Worm (Caenorhabditis elegans): Measurements from ENCODE around the gene zig-5.

zig-5 gene

ce11 chrIII:10960387-10960786, 7.1 kb upstream of the zig-5 start:
- TF ChIP-seq eyg-1 (tag; optimal IDR thresholded peaks at IDR 0.05) (no peak), ceh-34 (tag; optimal IDR thresholded peaks at IDR 0.05) (no peak), lim-6 (tag; optimal IDR thresholded peaks at IDR 0.05) (no peak), pag-3 (tag; optimal IDR thresholded peaks at IDR 0.05; ENCODE audit: borderline replicate concordance) (no peak), ceh-22 (tag; optimal IDR thresholded peaks at IDR 0.05) (no peak)

DNA sequence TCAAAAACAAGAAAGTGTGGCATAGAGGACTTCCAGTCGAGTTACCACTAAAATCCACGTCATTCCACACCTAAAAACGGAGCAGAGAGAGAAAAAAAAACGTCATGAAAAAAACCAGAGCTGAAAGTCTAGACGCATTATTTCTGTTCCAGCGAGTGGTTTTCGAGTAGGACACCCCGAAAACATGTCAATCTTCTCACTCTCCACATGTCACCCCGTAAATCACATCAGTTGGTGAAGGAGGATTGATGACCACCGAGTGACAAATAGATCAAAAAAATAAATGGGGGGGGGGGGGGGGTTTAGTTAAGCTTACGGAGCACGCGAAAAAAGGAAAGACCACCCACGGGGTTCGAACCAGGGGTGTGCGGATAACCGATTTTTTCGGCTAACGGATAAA, 4.4 kb upstream of the zig-5 start:
- TF ChIP-seq elt-4 (tag; optimal IDR thresholded peaks at IDR 0.05) (no peak), unc-55 (GFP tag; optimal IDR thresholded peaks at IDR 0.05) (peak; percentile 59)

ce11 chrIII:10957236-10957635, 3.9 kb upstream of the zig-5 start:
- TF ChIP-seq ceh-6 (GFP tag; optimal IDR thresholded peaks at IDR 0.05) = no peak
- no peak for TF ChIP-seq ceh-24 (tag; optimal IDR thresholded peaks at IDR 0.05)
- no peak for TF ChIP-seq dmd-4 (tag; optimal IDR thresholded peaks at IDR 0.05; ENCODE audit: borderline replicate concordance)
- no peak for TF ChIP-seq fkh-6 (tag; optimal IDR thresholded peaks at IDR 0.05)

ce11 chrIII:10951713-10952112, 1.6 kb downstream of the zig-5 start:
- TF ChIP-seq ceh-31 (tag; optimal IDR thresholded peaks at IDR 0.05) (no peak), eyg-1 (tag; optimal IDR thresholded peaks at IDR 0.05) (no peak), ceh-19 (GFP tag; optimal IDR thresholded peaks at IDR 0.05) (no peak), sox-2 (GFP tag; IDR thresholded peaks at IDR 0.05) (no peak), elt-4 (tag; optimal IDR thresholded peaks at IDR 0.05) (no peak), ceh-2 (tag; optimal IDR thresholded peaks at IDR 0.05) (no peak), ahr-1 (tag; optimal IDR thresholded peaks at IDR 0.05) (no peak), dmd-4 (tag; optimal IDR thresholded peaks at IDR 0.05; ENCODE audit: borderline replicate concordance) (no peak), pros-1 (tag; optimal IDR thresholded peaks at IDR 0.05) (no peak), lin-11 (tag; optimal IDR thresholded peaks at IDR 0.05) (no peak), elt-2 (tag; optimal IDR thresholded peaks at IDR 0.05) (no peak), madf-2 (tag; optimal IDR thresholded peaks at IDR 0.05) (no peak), hlh-15 (tag; optimal IDR thresholded peaks at IDR 0.05) (no peak), zip-5 (tag; optimal IDR thresholded peaks at IDR 0.05) (no peak), fkh-10 (GFP tag; optimal IDR thresholded peaks at IDR 0.05) (no peak), mec-3 (tag; optimal IDR thresholded peaks at IDR 0.05; ENCODE audit: borderline replicate concordance) (no peak), nfya-1 (tag; optimal IDR thresholded peaks at IDR 0.05) (no peak)

DNA sequence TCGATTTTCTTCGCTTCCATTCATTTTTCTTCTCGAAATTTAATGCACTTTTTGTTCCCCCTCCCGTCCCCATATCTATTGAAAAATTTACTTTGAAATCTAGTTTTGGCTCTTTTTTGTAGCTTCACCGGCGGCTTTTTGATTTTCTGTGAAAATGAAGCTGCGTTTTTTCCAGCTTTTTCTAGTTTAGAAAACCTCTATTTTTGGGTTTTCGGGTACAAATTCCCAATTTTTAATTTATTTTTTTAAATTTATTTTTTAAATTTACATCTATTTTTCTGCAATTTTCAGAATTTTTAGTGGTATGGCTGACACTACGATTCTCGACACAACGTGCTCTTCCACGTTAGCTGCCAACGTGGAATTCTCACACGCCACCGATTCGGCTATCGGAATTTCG, 6.2 kb downstream of the zig-5 start, which contains the start of gene strd-1:
TSS of gene strd-1 (plus strand) at position 301 of the 400 bp plus-strand sequence.
- TF ChIP-seq hlh-6 (tag; optimal IDR thresholded peaks at IDR 0.05) (no peak), pha-2 (tag; optimal IDR thresholded peaks at IDR 0.05) (no peak), hlh-8 (tag; optimal IDR thresholded peaks at IDR 0.05) (no peak), ama-1 (optimal IDR thresholded peaks at IDR 0.05) (no peak)

- no peak for TF ChIP-seq rnt-1 (tag; optimal IDR thresholded peaks at IDR 0.05)
- no peak for TF ChIP-seq tbx-7 (tag; optimal IDR thresholded peaks at IDR 0.05)
- TF ChIP-seq pha-4 (tag; optimal IDR thresholded peaks at IDR 0.05) = no peak
- TF ChIP-seq hlh-13 (GFP tag; optimal IDR thresholded peaks at IDR 0.05) = no peak
- no peak for TF ChIP-seq C08G9.2 (tag; optimal IDR thresholded peaks at IDR 0.05)
- no peak for TF ChIP-seq pag-3 (tag; optimal IDR thresholded peaks at IDR 0.05; ENCODE audit: borderline replicate concordance)
- TF ChIP-seq unc-42 (tag; optimal IDR thresholded peaks at IDR 0.05) = no peak
- TF ChIP-seq nfya-1 (tag; optimal IDR thresholded peaks at IDR 0.05) = no peak
These were observed 7.8 kb downstream of the zig-5 start for ce11 chrIII:10945537-10945936.

Measured in whole organism, late embryonic.